Worm (Caenorhabditis elegans) whole organism, L1 larva: ENCODE measurements around the gene cyp-14A1.

Experiments used
- alr-1 ChIP-seq: fragments of 200-800 bp; sonication (Bioruptor generic); optimal IDR thresholded peaks from 2 replicates; lab custom pipeline; 2018; ENCODE audit warnings: borderline replicate concordance, mild to moderate bottlenecking, missing genetic modification characterization, missing compliant biosample characterization
- ama-1 ChIP-seq: fragments of 150-350 bp; optimal IDR thresholded peaks from 2 replicates; lab custom pipeline; 2014
- lin-13 ChIP-seq: fragments of 150-350 bp; optimal IDR thresholded peaks from 2 replicates; lab custom pipeline; 2014; ENCODE audit warnings: missing biosample characterization, missing genetic modification reagents, missing genetic modification characterization
- mep-1 ChIP-seq: fragments of 150-350 bp; optimal IDR thresholded peaks from 2 replicates; lab custom pipeline; 2014; ENCODE audit warnings: missing biosample characterization, missing genetic modification characterization

- no peak for TF ChIP-seq ama-1 (lab: Kevin White, UChicago)
- no peak for TF ChIP-seq alr-1 (tag; lab: Kevin White, UChicago)
- no peak for TF ChIP-seq lin-13 (GFP tag; lab: Kevin White, UChicago)
- no peak for TF ChIP-seq mep-1 (tag; lab: Kevin White, UChicago)
Measured at ce11 chrX:13220609-13221008, 46.5 kb downstream of the cyp-14A1 start.
